Worm (Caenorhabditis elegans) whole organism, L4/young adult: ENCODE results near the gene C42D4.13.
A peak's percentile ranks its signal among the peaks of the same experiment; 100 is the strongest.

ENCODE experiments used
- W03F9.2 ChIP-seq: fragments of 150-350 bp; optimal IDR thresholded peaks from 2 replicates; lab custom pipeline; 2014; ENCODE audit warnings: missing biosample characterization, missing genetic modification characterization
- dao-5 ChIP-seq: sonication (generic microtip); optimal IDR thresholded peaks from 2 replicates; lab custom pipeline; 2016; ENCODE audit warnings: missing genotype, missing genetic modification characterization, moderate library complexity, missing compliant biosample characterization
- him-1 ChIP-seq: sonication (generic microtip); optimal IDR thresholded peaks from 2 replicates; lab custom pipeline; 2016; ENCODE audit warnings: missing genotype, missing genetic modification reagents, missing genetic modification characterization, missing compliant biosample characterization

The C42D4.13 gene

ce11 chrIV:7211313-7211712 lies 23.4 kb upstream of the C42D4.13 start:
- TF ChIP-seq him-1 (tag; lab: Kevin White, UChicago) (no peak), W03F9.2 (tag; lab: Kevin White, UChicago) (no peak), dao-5 (tag; lab: Kevin White, UChicago) (no peak)

- TF ChIP-seq dao-5 (tag; lab: Kevin White, UChicago) (no peak), him-1 (tag; lab: Kevin White, UChicago) (no peak), W03F9.2 (tag; lab: Kevin White, UChicago) (no peak)
These were observed 21.0 kb upstream of the C42D4.13 start for ce11 chrIV:7208961-7209360.

DNA sequence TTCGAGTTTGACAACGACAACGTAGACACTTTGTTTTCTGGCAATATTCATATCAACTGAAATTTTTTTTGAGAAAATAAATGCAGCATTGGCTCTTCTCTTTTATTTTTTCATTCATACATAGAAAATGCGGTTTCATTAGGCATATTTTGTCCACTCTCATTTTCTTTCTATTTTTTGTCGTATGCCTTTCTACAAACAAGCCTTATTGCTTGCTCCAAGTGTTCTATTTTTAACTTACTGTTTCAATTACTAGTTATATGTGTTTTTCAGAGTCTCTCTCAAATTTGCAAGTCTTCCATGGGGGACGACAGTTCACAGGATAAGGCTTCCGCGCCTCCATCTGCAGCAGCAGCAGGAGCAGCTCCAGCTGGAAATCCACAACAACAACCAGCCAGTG lies 18.0 kb upstream of the C42D4.13 start, which contains the start of gene kcc-1:
Gene kcc-1 (plus strand): TSS at position 301 of the 400 bp plus-strand sequence.
- TF ChIP-seq him-1 (tag; lab: Kevin White, UChicago) (no peak), dao-5 (tag; lab: Kevin White, UChicago) (no peak)

DNA sequence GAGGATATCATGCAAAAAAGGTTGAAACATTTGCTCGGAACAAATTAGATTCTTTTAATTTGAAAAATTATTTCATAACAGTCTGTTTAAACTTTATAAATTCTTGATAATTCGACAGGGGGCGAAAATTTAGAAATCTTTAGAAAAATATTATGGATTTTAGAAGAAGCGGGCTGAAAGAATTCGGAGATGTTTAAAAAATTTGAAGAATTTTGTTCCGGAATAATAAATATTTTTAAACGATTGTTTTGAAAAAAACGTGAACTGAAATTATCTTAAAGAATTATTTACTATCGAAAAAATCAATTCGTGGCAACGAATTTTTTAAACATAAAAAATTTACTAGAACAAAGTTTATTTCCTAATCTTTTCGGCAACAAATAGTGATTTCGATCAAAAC lies 15.8 kb upstream of the C42D4.13 start, which contains the start of gene R13A1.3:
Gene R13A1.3 (plus strand): TSS at position 301 of the 400 bp plus-strand sequence.
- TF ChIP-seq W03F9.2 (tag; lab: Kevin White, UChicago), result no peak
- no peak for TF ChIP-seq him-1 (tag; lab: Kevin White, UChicago)
- TF ChIP-seq dao-5 (tag; lab: Kevin White, UChicago), result no peak

DNA sequence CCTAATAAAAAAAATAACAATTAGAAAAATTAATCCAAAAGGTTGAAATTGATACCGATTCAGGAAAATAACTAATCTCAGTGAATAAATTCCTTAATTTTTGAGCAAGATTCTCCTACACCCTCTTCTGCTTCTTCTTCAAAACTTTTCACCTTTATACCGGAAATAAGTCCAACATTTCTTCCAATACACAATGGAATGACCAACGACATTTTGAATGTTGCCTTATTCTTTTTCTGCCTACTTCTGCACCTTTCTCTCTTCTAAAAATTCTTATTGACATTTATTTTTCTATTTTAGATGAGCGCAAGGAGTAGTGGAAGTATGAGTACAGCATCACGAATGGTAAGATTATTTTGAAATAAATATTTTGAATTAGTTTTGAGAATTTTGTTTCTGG lies 8.9 kb upstream of the C42D4.13 start, which contains the start of gene unc-8:
Gene unc-8 (plus strand): TSS at position 301 of the 400 bp plus-strand sequence.
- no peak for TF ChIP-seq W03F9.2 (tag; lab: Kevin White, UChicago)
- no peak for TF ChIP-seq him-1 (tag; lab: Kevin White, UChicago)
- TF ChIP-seq dao-5 (tag; lab: Kevin White, UChicago), result no peak

DNA sequence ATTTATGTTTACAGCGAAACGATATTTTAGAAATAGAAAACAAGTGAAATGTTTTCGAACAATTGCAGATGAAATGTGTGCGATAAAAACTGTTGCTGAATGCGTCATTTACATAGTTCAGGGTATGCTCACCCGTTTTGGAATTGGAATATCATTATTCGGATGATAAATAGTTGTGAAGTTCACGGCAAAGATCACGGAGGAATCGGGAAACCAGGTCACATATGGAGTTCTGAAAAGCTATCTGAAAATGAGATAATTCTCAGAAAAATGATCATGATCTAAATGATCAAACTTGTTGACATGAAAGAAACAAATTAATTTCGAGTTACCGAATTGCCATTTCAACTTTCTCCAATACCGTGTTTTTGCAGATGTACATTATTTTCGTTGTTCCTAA lies 7.8 kb upstream of the C42D4.13 start, which contains the start of gene best-16:
Gene best-16 (minus strand): TSS at position 101 of the 400 bp plus-strand sequence.
- TF ChIP-seq him-1 (tag; lab: Kevin White, UChicago) (no peak), dao-5 (tag; lab: Kevin White, UChicago) (no peak), W03F9.2 (tag; lab: Kevin White, UChicago) (no peak)

- TF ChIP-seq him-1 (tag; lab: Kevin White, UChicago), result no peak
- no peak for TF ChIP-seq W03F9.2 (tag; lab: Kevin White, UChicago)
- no peak for TF ChIP-seq dao-5 (tag; lab: Kevin White, UChicago)
These were observed 3.8 kb upstream of the C42D4.13 start, which contains the start of gene R13A1.5 for ce11 chrIV:7191745-7192144. TSS of gene R13A1.5 (minus strand) at chrIV:7191845.

- TF ChIP-seq W03F9.2 (tag; lab: Kevin White, UChicago), result no peak
- no peak for TF ChIP-seq dao-5 (tag; lab: Kevin White, UChicago)
- no peak for TF ChIP-seq him-1 (tag; lab: Kevin White, UChicago)
These were observed 2.5 kb upstream of the C42D4.13 start for ce11 chrIV:7190409-7190808.

DNA sequence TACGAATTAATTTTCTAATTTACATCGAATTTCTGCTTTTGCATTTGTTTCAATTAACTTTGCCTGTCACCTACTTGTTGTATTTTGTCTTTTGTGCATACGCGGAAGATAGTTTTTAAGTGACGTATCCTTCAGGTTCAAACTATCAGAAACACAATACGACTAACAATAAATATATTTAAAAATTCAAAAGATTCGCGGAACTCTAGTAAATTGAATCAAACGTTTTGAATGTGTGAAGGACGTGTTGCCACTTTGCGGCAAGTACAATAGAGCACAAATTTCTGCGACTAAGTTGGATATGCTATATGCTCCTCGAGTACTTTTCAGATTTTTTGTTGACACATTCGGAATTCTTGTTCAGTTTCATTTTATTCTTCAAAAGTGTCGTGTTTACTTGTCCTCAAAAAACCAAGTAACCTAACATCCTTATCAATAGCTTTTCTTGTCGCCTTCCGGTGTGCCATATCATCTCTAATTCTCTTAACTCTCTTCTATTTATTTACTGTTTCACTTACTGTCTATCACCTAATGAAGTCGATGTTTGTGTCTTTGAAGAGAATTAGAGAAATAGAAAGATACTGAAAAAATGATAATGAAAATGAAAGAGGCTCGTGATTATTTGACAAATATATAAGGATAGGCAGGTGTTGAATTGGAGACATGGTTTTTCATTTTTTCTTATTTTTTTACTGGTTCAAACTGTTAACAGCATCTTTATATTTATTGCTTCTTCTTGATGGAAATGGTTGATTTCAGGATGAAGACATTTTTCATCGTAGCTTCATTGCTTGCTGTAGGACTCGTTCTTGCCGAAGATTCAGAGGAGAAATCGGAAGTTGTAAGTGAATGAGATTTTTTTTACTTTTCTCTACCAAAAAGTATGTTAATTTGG lies 845 bp upstream of the C42D4.13 start, which contains the start of gene srlf-7:
Gene srlf-7 (plus strand): TSS at position 760 of the 895 bp plus-strand sequence.
- TF ChIP-seq dao-5 (tag; lab: Kevin White, UChicago), result no peak
- TF ChIP-seq W03F9.2 (tag; lab: Kevin White, UChicago), result peak; percentile 15

- TF ChIP-seq W03F9.2 (tag; lab: Kevin White, UChicago) (no peak), dao-5 (tag; lab: Kevin White, UChicago) (no peak), him-1 (tag; lab: Kevin White, UChicago) (no peak)
These were observed 1.2 kb downstream of the C42D4.13 start, which contains the start of gene str-249 for ce11 chrIV:7186756-7187155. TSS of gene str-249 (minus strand) at chrIV:7186856.

DNA sequence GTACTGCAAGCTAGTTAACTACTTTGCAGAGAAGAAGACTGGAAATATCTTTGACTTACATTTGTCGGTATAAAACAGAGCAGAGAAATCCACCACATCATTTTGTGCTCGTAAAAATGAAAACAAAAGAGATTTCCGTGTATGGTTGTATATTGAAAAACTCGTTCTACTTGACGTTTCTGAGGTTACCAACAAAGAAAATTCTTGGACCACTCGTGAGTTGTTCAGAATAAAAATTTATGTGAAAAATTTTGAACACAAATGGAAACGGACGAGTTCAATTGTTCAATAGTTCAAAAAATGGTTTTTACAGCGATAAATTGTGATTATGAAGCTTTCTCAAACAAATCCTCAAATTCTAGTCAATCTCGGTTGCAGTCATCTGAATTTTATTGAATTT lies 3.3 kb downstream of the C42D4.13 start, which contains the start of gene clec-179:
Gene clec-179 (minus strand): TSS at position 101 of the 400 bp plus-strand sequence.
- TF ChIP-seq W03F9.2 (tag; lab: Kevin White, UChicago) (no peak), him-1 (tag; lab: Kevin White, UChicago) (no peak), dao-5 (tag; lab: Kevin White, UChicago) (no peak)

- TF ChIP-seq dao-5 (tag; lab: Kevin White, UChicago), result no peak
- TF ChIP-seq him-1 (tag; lab: Kevin White, UChicago), result no peak
- peak; percentile 12 for TF ChIP-seq W03F9.2 (tag; lab: Kevin White, UChicago)
These were observed 5.1 kb downstream of the C42D4.13 start for ce11 chrIV:7182818-7183217.

- TF ChIP-seq W03F9.2 (tag; lab: Kevin White, UChicago) (peak; percentile 6), him-1 (tag; lab: Kevin White, UChicago) (no peak), dao-5 (tag; lab: Kevin White, UChicago) (no peak)
These were observed 7.6 kb downstream of the C42D4.13 start, which contains the start of gene cest-10 for ce11 chrIV:7180304-7180703. TSS of gene cest-10 (plus strand) at chrIV:7180557.
